Fruit fly (Drosophila melanogaster) whole organism, embryonic: ENCODE measurements around the gene CG17982.

ENCODE experiments used
- BEAF-32 ChIP-seq: fragments of 200-800 bp; sonication (Bioruptor generic); optimal IDR thresholded peaks from 3 replicates; lab custom pipeline; 2017; ENCODE audit warnings: missing biosample characterization, missing genetic modification characterization, mild to moderate bottlenecking, moderate library complexity, missing genetic modification reagents
- Bdp1 ChIP-seq: fragments of 200-800 bp; sonication (Bioruptor generic); optimal IDR thresholded peaks from 3 replicates; lab custom pipeline; 2016; ENCODE audit warnings: missing biosample characterization, missing genetic modification characterization
- CG10209 ChIP-seq: fragments of 200-800 bp; sonication (Bioruptor generic); optimal IDR thresholded peaks from 3 replicates; lab custom pipeline; 2017; ENCODE audit warnings: missing biosample characterization, mild to moderate bottlenecking, missing genetic modification characterization, missing genetic modification reagents
- CG10267 ChIP-seq: fragments of 200-800 bp; sonication (Bioruptor generic); optimal IDR thresholded peaks from 2 replicates; lab custom pipeline; 2018; ENCODE audit warnings: missing biosample characterization, mild to moderate bottlenecking, missing genetic modification characterization, moderate library complexity
- CG10979 ChIP-seq: fragments of 200-800 bp; sonication (Bioruptor generic); optimal IDR thresholded peaks from 2 replicates; lab custom pipeline; 2018; ENCODE audit warnings: missing biosample characterization, mild to moderate bottlenecking, missing genetic modification characterization, moderate library complexity
- CG1233 ChIP-seq: fragments of 200-800 bp; sonication (Bioruptor generic); optimal IDR thresholded peaks from 4 replicates; lab custom pipeline; 2018; ENCODE audit warnings: missing biosample characterization, mild to moderate bottlenecking, missing genetic modification characterization
- CG14667 ChIP-seq: fragments of 200-800 bp; sonication (Bioruptor generic); IDR thresholded peaks from 2 replicates; pipeline ENCODE4 v1.3.6; 2022; ENCODE audit warnings: missing biosample characterization, missing genetic modification characterization
- CG14710 ChIP-seq: fragments of 200-800 bp; sonication (Bioruptor generic); optimal IDR thresholded peaks from 3 replicates; lab custom pipeline; 2019; ENCODE audit warnings: missing biosample characterization, mild to moderate bottlenecking, missing genetic modification characterization, moderate library complexity
- CG16813 ChIP-seq: fragments of 200-800 bp; sonication (Bioruptor generic); IDR thresholded peaks from 3 replicates; pipeline ENCODE4 v1.3.6; 2022; ENCODE audit warnings: missing biosample characterization, missing genetic modification characterization; ENCODE audit not compliant: partially characterized antibody
- CG34376 ChIP-seq: fragments of 200-800 bp; sonication (Bioruptor generic); optimal IDR thresholded peaks from 2 replicates; lab custom pipeline; 2018; ENCODE audit warnings: missing biosample characterization, mild to moderate bottlenecking, missing genetic modification characterization
- CG4328 ChIP-seq: fragments of 200-800 bp; sonication (Bioruptor generic); optimal IDR thresholded peaks from 3 replicates; lab custom pipeline; 2017; ENCODE audit warnings: missing biosample characterization, missing genetic modification reagents, missing genetic modification characterization
- CG4404 ChIP-seq: fragments of 200-800 bp; sonication (Bioruptor generic); IDR thresholded peaks from 2 replicates; pipeline ENCODE4 v1.3.6; 2022; ENCODE audit warnings: missing biosample characterization, missing genetic modification characterization
- CG6272 ChIP-seq: fragments of 200-800 bp; sonication (Bioruptor generic); IDR thresholded peaks from 2 replicates; pipeline ENCODE4 v1.3.6; 2022; ENCODE audit warnings: missing biosample characterization, missing genetic modification characterization
- CG7556 ChIP-seq: fragments of 200-800 bp; sonication (Bioruptor generic); optimal IDR thresholded peaks from 2 replicates; lab custom pipeline; 2017; ENCODE audit warnings: missing biosample characterization, mild to moderate bottlenecking, missing genetic modification characterization
- CG7987 ChIP-seq: fragments of 200-800 bp; sonication (Bioruptor generic); optimal IDR thresholded peaks from 2 replicates; lab custom pipeline; 2018; ENCODE audit warnings: missing biosample characterization, mild to moderate bottlenecking, missing genetic modification characterization, moderate library complexity
- CG8388 ChIP-seq: fragments of 200-800 bp; sonication (Bioruptor generic); optimal IDR thresholded peaks from 2 replicates; lab custom pipeline; 2019; ENCODE audit warnings: missing biosample characterization, mild to moderate bottlenecking, missing genetic modification characterization, moderate library complexity
- CG9215 ChIP-seq: fragments of 200-800 bp; sonication (Bioruptor generic); IDR thresholded peaks from 2 replicates; pipeline ENCODE4 v1.3.6; 2022; ENCODE audit warnings: missing biosample characterization, missing genetic modification characterization
- CkIIα-i1 ChIP-seq: fragments of 200-800 bp; sonication (Bioruptor generic); IDR thresholded peaks from 2 replicates; pipeline ENCODE4 v1.3.6; 2022; ENCODE audit warnings: missing biosample characterization, missing genetic modification characterization
- Dp ChIP-seq: fragments of 200-800 bp; sonication (Bioruptor generic); optimal IDR thresholded peaks from 2 replicates; lab custom pipeline; 2018; ENCODE audit warnings: missing biosample characterization, mild to moderate bottlenecking, missing genetic modification characterization, moderate library complexity
- GATAe ChIP-seq: fragments of 200-800 bp; sonication (Bioruptor generic); conservative IDR thresholded peaks from 2 replicates; pipeline ENCODE4 v1.3.6; 2022; ENCODE audit warnings: missing biosample characterization, missing genetic modification characterization
- H15 ChIP-seq: fragments of 200-800 bp; sonication (Bioruptor generic); IDR thresholded peaks from 3 replicates; pipeline ENCODE4 v1.3.6; 2022; ENCODE audit warnings: missing biosample characterization, missing genetic modification characterization
- H2.0 ChIP-seq: fragments of 200-800 bp; sonication (Bioruptor generic); IDR thresholded peaks from 2 replicates; pipeline ENCODE4 v1.3.6; 2022; ENCODE audit warnings: missing biosample characterization, missing genetic modification characterization
- HLH4C ChIP-seq: fragments of 200-800 bp; sonication (Bioruptor generic); IDR thresholded peaks from 3 replicates; pipeline ENCODE4 v1.3.6; 2022; ENCODE audit warnings: missing biosample characterization, missing genetic modification characterization; ENCODE audit not compliant: partially characterized antibody
- Hsf ChIP-seq: fragments of 200-800 bp; sonication (Bioruptor generic); optimal IDR thresholded peaks from 3 replicates; lab custom pipeline; 2016; ENCODE audit warnings: missing biosample characterization, missing genetic modification characterization
- Jarid2 ChIP-seq: fragments of 200-800 bp; sonication (Bioruptor generic); optimal IDR thresholded peaks from 3 replicates; lab custom pipeline; 2017; ENCODE audit warnings: mild to moderate bottlenecking, missing biosample characterization, missing genetic modification reagents, missing genetic modification characterization
- Lpt ChIP-seq: fragments of >200 bp; optimal IDR thresholded peaks from 2 replicates; lab custom pipeline; 2018; ENCODE audit warnings: missing biosample characterization, missing genetic modification characterization
- MBD-R2 ChIP-seq: fragments of 200-800 bp; sonication (Bioruptor generic); IDR thresholded peaks from 2 replicates; pipeline ENCODE4 v1.3.6; 2022; ENCODE audit warnings: missing biosample characterization, missing genetic modification characterization
- Myb ChIP-seq: fragments of 200-800 bp; sonication (Bioruptor generic); optimal IDR thresholded peaks from 2 replicates; lab custom pipeline; 2016; ENCODE audit warnings: missing biosample characterization, missing genetic modification characterization
- bsh ChIP-seq, 2 experiments: fragments of 200-800 bp; sonication (Bioruptor generic); optimal IDR thresholded peaks; 2 replicates each; lab custom pipeline; 2017 to 2018; ENCODE audit warnings: mild to moderate bottlenecking in 2 of 2, missing biosample characterization in 2 of 2, missing genetic modification characterization in 2 of 2, moderate library complexity in 1 of 2
- dmrt11E ChIP-seq: fragments of 200-800 bp; sonication (Bioruptor generic); optimal IDR thresholded peaks from 3 replicates; lab custom pipeline; 2018; ENCODE audit warnings: missing biosample characterization, mild to moderate bottlenecking, missing genetic modification characterization, moderate library complexity
- ems ChIP-seq: fragments of 200-800 bp; sonication (Bioruptor generic); optimal IDR thresholded peaks from 3 replicates; lab custom pipeline; 2016; ENCODE audit warnings: missing biosample characterization, missing genetic modification characterization
- fd102C ChIP-seq: fragments of 200-800 bp; sonication (Bioruptor generic); optimal IDR thresholded peaks from 2 replicates; lab custom pipeline; 2018; ENCODE audit warnings: missing biosample characterization, mild to moderate bottlenecking, missing genetic modification characterization, moderate library complexity
- gcm2 ChIP-seq: fragments of 200-800 bp; sonication (Bioruptor generic); optimal IDR thresholded peaks from 2 replicates; lab custom pipeline; 2016; ENCODE audit warnings: missing biosample characterization, missing genetic modification characterization
- h ChIP-seq: fragments of >200 bp; optimal IDR thresholded peaks from 2 replicates; lab custom pipeline; 2017
- insv ChIP-seq, 2 experiments: fragments of 200-800 bp; sonication (Bioruptor generic); optimal IDR thresholded peaks; 3 replicates each; lab custom pipeline; 2016 to 2018; ENCODE audit warnings: missing biosample characterization in 2 of 2, missing genetic modification characterization in 2 of 2
- jigr1 ChIP-seq: fragments of 200-800 bp; sonication (Bioruptor generic); IDR thresholded peaks from 3 replicates; pipeline ENCODE4 v1.3.6; 2022; ENCODE audit warnings: missing biosample characterization, missing genetic modification characterization
- kay ChIP-seq: fragments of 200-800 bp; sonication (Bioruptor generic); optimal IDR thresholded peaks from 2 replicates; lab custom pipeline; 2016; ENCODE audit warnings: missing biosample characterization, missing genetic modification characterization
- lola ChIP-seq, 3 experiments: fragments of >200 bp in 2 of 3; fragments of 200-800 bp in 1 of 3; sonication (Bioruptor generic) in 1 of 3; optimal IDR thresholded peaks; 2 replicates each; lab custom pipeline; 2017 to 2019; ENCODE audit warnings: missing biosample characterization in 3 of 3, missing genetic modification characterization in 3 of 3, mild to moderate bottlenecking in 1 of 3, moderate library complexity in 1 of 3
- mam ChIP-seq: fragments of 200-800 bp; sonication (Bioruptor generic); optimal IDR thresholded peaks from 3 replicates; lab custom pipeline; 2016; ENCODE audit warnings: missing biosample characterization, missing genetic modification characterization
- nom ChIP-seq: fragments of 200-800 bp; sonication (Bioruptor generic); optimal IDR thresholded peaks from 2 replicates; lab custom pipeline; 2017; ENCODE audit warnings: missing biosample characterization, missing genetic modification characterization, mild to moderate bottlenecking, moderate library complexity, missing genetic modification reagents
- onecut ChIP-seq: fragments of 200-800 bp; sonication (Bioruptor generic); IDR thresholded peaks from 2 replicates; pipeline ENCODE4 v1.3.6; 2022; ENCODE audit warnings: missing biosample characterization, missing genetic modification characterization
- org-1 ChIP-seq: fragments of 200-800 bp; sonication (Bioruptor generic); optimal IDR thresholded peaks from 2 replicates; lab custom pipeline; 2017; ENCODE audit warnings: missing biosample characterization, missing genetic modification characterization
- pzg ChIP-seq: fragments of 200-800 bp; sonication (Bioruptor generic); optimal IDR thresholded peaks from 3 replicates; lab custom pipeline; 2018; ENCODE audit warnings: missing biosample characterization, mild to moderate bottlenecking, missing genetic modification characterization, moderate library complexity
- row ChIP-seq: fragments of 200-800 bp; sonication (Bioruptor generic); IDR thresholded peaks from 3 replicates; pipeline ENCODE4 v1.3.6; 2022; ENCODE audit warnings: missing biosample characterization, missing genetic modification characterization
- salm ChIP-seq: fragments of 200-800 bp; sonication (Bioruptor generic); optimal IDR thresholded peaks from 2 replicates; lab custom pipeline; 2018; ENCODE audit warnings: missing biosample characterization, mild to moderate bottlenecking, missing genetic modification characterization
- seq ChIP-seq: fragments of 200-800 bp; sonication (Bioruptor generic); IDR thresholded peaks from 2 replicates; pipeline ENCODE4 v1.3.6; 2022; ENCODE audit warnings: missing biosample characterization, missing genetic modification characterization
- trh ChIP-seq: fragments of 200-800 bp; sonication (Bioruptor generic); optimal IDR thresholded peaks from 2 replicates; lab custom pipeline; 2016; ENCODE audit warnings: missing biosample characterization, missing genetic modification characterization
- tup ChIP-seq: fragments of 200-800 bp; sonication (Bioruptor generic); optimal IDR thresholded peaks from 2 replicates; lab custom pipeline; 2016; ENCODE audit warnings: missing biosample characterization, mild to moderate bottlenecking, missing genetic modification characterization, moderate library complexity
- unc-4 ChIP-seq: fragments of 200-800 bp; sonication (Bioruptor generic); IDR thresholded peaks from 2 replicates; pipeline ENCODE4 v1.3.6; 2022; ENCODE audit warnings: missing biosample characterization, missing genetic modification characterization; ENCODE audit not compliant: partially characterized antibody

CG17982 gene

DNA sequence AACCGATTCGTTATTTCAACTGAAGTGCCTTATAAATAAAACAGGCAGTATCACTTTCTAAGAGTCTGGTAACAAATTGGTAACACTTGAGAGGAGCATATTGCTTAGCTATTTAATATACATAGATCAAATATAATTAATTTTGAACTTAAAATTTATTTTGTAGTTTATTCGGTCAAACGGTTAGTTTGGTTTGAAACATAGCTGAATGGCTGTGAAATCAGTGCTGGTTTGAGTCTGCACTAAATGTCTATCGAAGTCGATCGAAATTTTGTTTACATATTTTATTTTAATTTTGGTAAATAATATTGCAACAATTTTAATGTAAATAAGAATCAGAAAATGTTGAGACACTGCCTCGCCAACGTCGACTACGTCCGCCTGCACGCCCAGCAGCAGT, 4.9 kb upstream of the CG17982 start, which contains the start of gene CG10959 (continued):
- TF ChIP-seq H2.0 (no peak), BEAF-32 (GFP tag; lab: Kevin White, UChicago) (peak; percentile 23), jigr1 (GFP tag; lab: Robert Waterston, UW) (no peak), Myb (GFP tag; lab: Kevin White, UChicago) (peak; percentile 3), HLH4C (GFP tag; lab: Robert Waterston, UW) (0 out of 3 replicates have a peak, but pooled peaks have one; percentile 34), CkIIα-i1 (GFP tag; lab: Robert Waterston, UW) (no peak), kay (no peak), insv (GFP tag; optimal IDR thresholded peaks at IDR 0.05; lab: Kevin White, UChicago) (peak in 1 of 2 experiments; percentile 10), CG9215 (no peak), gcm2 (no peak), tup (GFP tag; lab: Kevin White, UChicago) (no peak), CG10267 (tag; lab: Kevin White, UChicago) (peak; percentile 31), org-1 (no peak), pzg (GFP tag; lab: Kevin White, UChicago) (peak; percentile 41), CG6272 (GFP tag; lab: Robert Waterston, UW) (no peak), CG7556 (GFP tag; lab: Kevin White, UChicago) (no peak)

DNA sequence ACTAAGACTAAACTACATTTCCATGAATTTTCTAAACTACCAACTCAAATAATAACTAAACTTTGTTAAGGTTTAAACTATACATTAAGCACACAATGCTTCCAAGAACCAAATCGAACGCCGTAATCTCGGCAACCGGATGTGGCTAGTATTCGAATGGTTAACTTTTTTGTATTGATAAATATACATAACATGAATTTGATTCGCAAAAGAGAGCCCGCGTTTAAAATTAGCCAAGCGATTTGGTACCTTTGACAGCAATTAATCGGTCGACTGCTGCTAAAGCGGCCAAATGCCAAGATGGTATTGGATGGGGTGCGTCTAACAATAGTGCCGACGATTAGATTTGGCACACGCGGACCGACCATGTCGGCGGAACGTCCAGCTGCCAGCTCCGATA, 4.0 kb upstream of the CG17982 start, which contains the start of gene CG15336:
Gene CG15336 (plus strand): TSS at position 301 of the 400 bp plus-strand sequence.
- no peak for TF ChIP-seq CG4328 (GFP tag; lab: Kevin White, UChicago)
- TF ChIP-seq CG7987 (GFP tag; lab: Kevin White, UChicago) = no peak
- no peak for TF ChIP-seq GATAe (GFP tag; lab: Robert Waterston, UW)
- TF ChIP-seq mam (GFP tag; lab: Kevin White, UChicago) = no peak
- no peak for TF ChIP-seq CG14667 (GFP tag; lab: Robert Waterston, UW)
- TF ChIP-seq H15 = no peak
- no peak for TF ChIP-seq CG4404 (GFP tag; lab: Robert Waterston, UW)
- no peak for TF ChIP-seq h (lab: Kevin White, UChicago)
- no peak for TF ChIP-seq Hsf (GFP tag; lab: Kevin White, UChicago)
- no peak for TF ChIP-seq bsh (GFP tag; optimal IDR thresholded peaks at IDR 0.05; lab: Kevin White, UChicago)
- TF ChIP-seq CG1233 (GFP tag; lab: Kevin White, UChicago) = no peak
- TF ChIP-seq salm (tag; lab: Kevin White, UChicago) = no peak
- TF ChIP-seq CG8388 = no peak
- TF ChIP-seq seq (GFP tag; lab: Robert Waterston, UW) = no peak
- TF ChIP-seq Jarid2 (GFP tag; lab: Kevin White, UChicago) = no peak
- no peak for TF ChIP-seq nom (GFP tag; lab: Kevin White, UChicago)
- TF ChIP-seq fd102C (GFP tag; lab: Kevin White, UChicago) = no peak
- TF ChIP-seq CG10209 (GFP tag; lab: Kevin White, UChicago) = no peak
- no peak for TF ChIP-seq unc-4
- TF ChIP-seq Lpt (GFP tag; lab: Kevin White, UChicago) = no peak

DNA sequence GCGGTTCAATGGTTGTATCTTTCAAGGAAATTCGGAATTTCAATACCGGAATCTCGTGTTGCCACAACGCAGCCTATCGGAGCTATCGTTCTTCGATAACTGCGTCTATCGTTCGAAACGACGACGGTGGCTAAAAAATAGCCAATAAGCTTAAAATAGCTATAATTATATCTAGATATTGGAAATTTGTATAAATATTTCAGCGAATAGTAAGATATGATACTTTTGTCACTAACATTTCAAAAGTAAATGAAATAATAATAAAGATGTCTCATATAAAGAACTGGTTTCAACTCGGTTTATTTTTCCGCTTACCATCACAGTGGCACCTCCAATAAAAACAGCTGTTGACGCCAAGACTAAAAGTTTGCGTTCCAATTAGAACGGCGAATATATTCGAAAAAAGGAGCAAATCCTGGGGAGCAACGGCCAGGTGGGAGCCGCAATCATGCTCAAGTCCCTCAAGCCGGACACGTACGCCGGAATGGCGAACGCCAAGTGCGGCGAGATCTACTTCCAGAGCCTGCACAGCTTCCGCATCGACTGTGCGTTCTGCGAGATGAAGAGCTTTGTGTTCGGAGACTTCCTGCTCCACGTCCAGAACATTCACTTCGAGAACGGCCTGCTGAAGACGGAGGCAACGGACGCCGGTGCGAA, 2.0 kb upstream of the CG17982 start, which contains the start of the genes alpha-PheRS and CG2129:
Gene alpha-PheRS (minus strand): TSS at position 102 of the 657 bp plus-strand sequence.
Gene CG2129 (plus strand): TSS at position 339 of the 657 bp plus-strand sequence.
- TF ChIP-seq CG10979 (tag; lab: Kevin White, UChicago) = peak; percentile 7
- TF ChIP-seq MBD-R2 (GFP tag; lab: Robert Waterston, UW) = peak; percentile 76; the same call in 1 of the 2 replicates
- TF ChIP-seq Bdp1 (GFP tag; lab: Kevin White, UChicago) = peak; percentile 1
- no peak for TF ChIP-seq ems
- TF ChIP-seq CG14710 (tag; lab: Kevin White, UChicago) = peak; percentile 55
- 0 out of 3 replicates have a peak, but pooled peaks have one; percentile 33 for TF ChIP-seq CG16813 (GFP tag; lab: Robert Waterston, UW)
- no peak for TF ChIP-seq trh (GFP tag; lab: Kevin White, UChicago)
- peak; percentile 21; the same call in 1 of the 2 replicates for TF ChIP-seq onecut (GFP tag; lab: Robert Waterston, UW)
- peak; percentile 52 for TF ChIP-seq CG34376 (GFP tag; lab: Kevin White, UChicago)
- TF ChIP-seq dmrt11E (tag; lab: Kevin White, UChicago) = peak; percentile 15
- peak; percentile 18 for TF ChIP-seq Dp (GFP tag; lab: Kevin White, UChicago)
- TF ChIP-seq row (GFP tag; lab: Robert Waterston, UW) = peak; percentile 79
- TF ChIP-seq lola (GFP tag; optimal IDR thresholded peaks at IDR 0.05; lab: Kevin White, UChicago) = peak in 1 of 3 experiments; percentile 33
